Fruit fly (Drosophila melanogaster) ovary, adult (tissue): ENCODE measurements around the gene Slc45-1.

ENCODE experiments used
- CG17801 ChIP-seq: fragments of 200-800 bp; optimal IDR thresholded peaks from 2 replicates; lab custom pipeline; 2019; ENCODE audit warnings: missing biosample characterization, mild to moderate bottlenecking, missing genetic modification characterization, moderate library complexity; ENCODE audit not compliant: partially characterized antibody

The Slc45-1 gene

DNA sequence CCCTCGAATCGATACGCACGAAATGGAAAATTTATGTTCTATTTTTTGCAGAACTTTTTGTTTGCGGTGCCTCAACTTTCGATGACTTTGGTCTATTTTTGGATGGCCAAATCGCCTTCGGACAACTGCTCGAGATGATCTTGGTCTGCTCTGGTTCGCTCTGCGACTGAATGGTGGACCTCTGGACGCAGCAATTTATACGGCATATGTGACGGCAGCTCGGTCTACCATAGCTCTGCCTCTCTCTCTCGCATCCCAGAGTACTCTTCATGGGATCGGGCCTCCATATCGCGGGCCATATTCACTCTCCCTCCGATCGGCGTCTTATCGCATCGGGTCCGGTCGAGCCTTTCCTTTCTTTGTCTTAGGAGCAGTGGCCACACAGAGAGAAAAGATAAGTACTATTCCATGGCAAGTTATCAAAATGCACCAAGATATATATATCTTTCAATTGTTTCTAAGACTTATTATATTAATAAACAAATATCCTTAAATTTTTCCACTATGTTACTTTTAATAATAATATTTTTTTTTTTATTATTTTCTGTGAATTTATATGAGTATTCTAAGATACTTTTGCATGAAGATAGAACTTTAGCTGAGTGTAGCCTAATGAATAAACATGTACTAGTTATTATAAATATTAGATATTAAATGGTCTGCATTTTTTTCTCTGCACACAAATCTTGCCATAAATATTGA lies at the start of gene Slc45-1:
Slc45-1 (minus strand) TSS at position 150 of the 702 bp plus-strand sequence.
- no peak for TF ChIP-seq CG17801 (GFP tag; lab: Kevin White, UChicago)

dm6 chr3L:9255172-9255571 lies 46.5 kb upstream of the Slc45-1 start:
- no peak for TF ChIP-seq CG17801 (GFP tag; lab: Kevin White, UChicago)

dm6 chr3L:9251678-9252077 lies 43.0 kb upstream of the Slc45-1 start, which contains the start of gene GluRIB:
GluRIB (plus strand) TSS chr3L:9251978.
- TF ChIP-seq CG17801 (GFP tag; lab: Kevin White, UChicago): no peak

dm6 chr3L:9249925-9250324 lies 41.3 kb upstream of the Slc45-1 start, which contains the start of gene CG4477:
CG4477 (plus strand) TSS chr3L:9250225.
- no peak for TF ChIP-seq CG17801 (GFP tag; lab: Kevin White, UChicago)

DNA sequence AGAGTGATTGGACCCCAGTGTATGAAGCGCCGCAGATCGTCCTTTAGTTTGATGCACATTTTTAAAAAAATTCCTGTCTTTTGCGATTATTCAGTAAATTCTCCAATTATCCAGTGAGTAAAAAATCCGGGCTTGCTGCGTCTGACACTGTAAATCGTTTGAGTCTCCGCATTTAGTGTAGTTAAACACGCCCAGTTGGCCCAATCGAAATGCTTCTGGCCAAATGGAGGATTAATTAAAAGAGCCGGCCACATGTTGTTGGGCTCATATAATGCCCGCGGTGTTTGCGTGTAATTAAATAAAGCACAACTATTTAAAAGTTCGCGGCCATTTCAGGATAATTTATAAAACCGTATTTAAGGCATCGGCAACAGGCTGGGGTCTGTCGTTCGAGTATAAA lies 27.9 kb upstream of the Slc45-1 start, which contains the start of gene CG4483:
CG4483 (minus strand) TSS at position 101 of the 400 bp plus-strand sequence.
- TF ChIP-seq CG17801 (GFP tag; lab: Kevin White, UChicago): no peak

DNA sequence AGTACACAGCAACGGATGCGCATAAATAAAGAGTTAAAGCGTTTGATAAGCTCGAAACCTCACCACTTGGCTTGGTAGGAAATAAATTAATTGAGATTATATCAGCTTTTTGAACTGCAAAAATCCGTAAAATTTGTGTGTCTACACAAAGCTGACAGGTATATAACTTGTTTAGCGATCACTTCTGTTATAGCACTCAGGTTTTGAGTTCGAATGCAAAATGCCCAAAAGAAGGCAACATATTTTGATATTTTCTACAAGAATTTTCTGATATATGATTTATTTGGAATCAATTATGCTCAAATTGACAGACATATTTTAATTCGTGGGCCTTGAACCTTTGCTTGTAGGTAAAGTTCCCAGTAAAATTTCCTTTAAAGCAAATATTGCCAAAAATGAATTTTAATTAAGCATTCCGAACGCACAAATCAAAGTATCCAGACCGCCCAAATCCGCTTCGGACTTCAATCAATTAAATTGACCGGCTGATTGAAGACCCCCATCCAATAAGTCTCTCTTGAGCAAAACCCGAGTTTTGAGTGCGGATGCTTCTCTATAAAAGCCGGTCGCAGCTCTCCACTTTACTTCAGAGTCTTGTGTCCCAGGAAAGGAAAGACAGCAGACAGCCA lies 2.8 kb upstream of the Slc45-1 start, which contains the start of gene CG4476:
CG4476 (plus strand) TSS at position 579 of the 629 bp plus-strand sequence.
- TF ChIP-seq CG17801 (GFP tag; lab: Kevin White, UChicago): no peak

- no peak for TF ChIP-seq CG17801 (GFP tag; lab: Kevin White, UChicago)
These were observed 1.0 kb upstream of the Slc45-1 start for dm6 chr3L:9209665-9210064.

- TF ChIP-seq CG17801 (GFP tag; lab: Kevin White, UChicago): no peak
These were observed 15.7 kb downstream of the Slc45-1 start for dm6 chr3L:9193003-9193402.

DNA sequence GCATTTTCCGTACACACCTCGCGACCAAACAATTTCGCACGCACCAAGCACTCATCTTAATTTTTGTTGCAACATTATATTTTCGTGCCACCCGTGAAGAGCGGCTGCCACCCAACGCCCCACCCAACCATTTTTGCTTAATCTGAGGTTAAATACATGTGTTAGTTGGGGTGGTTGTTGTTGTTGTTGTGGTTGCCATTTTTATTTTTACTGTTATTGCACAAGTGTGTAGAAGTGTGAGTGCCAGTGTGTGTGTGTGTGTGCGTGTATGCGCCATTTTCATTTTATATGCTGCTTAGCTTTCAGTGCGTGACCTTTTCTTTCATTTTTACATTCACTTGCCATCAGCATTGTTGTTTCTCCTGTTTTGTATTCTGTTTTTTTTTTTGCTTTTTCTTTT lies 20.0 kb downstream of the Slc45-1 start:
- TF ChIP-seq CG17801 (GFP tag; lab: Kevin White, UChicago): no peak

DNA sequence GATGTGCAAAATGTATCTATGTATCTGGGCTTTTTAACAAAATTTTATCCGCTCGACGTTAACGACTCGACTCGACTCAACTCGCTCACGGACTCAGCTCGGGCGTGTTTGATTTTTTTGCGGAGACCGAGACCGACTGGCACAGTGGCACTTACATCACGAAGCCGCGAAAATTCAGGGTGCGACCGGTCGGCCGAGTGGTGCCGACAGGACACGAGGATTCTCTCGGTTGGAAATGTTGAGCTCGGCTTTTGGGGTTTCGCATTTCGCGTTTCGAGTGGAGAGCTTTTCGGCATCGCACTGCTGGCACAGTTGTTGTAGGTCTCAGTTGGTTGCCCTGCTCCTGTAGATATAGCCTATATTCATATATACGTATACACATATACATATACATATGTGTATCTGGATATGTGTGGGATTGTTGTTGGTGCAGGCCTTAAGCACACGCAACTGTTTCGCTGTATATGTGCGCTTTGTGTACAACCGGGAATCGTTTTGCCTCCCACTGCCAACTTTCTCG lies 26.5 kb downstream of the Slc45-1 start, which contains the start of gene Rdl:
Rdl (minus strand) TSS at position 97 of the 520 bp plus-strand sequence.
- no peak for TF ChIP-seq CG17801 (GFP tag; lab: Kevin White, UChicago)
